2 worm cellular contexts compared by ENCODE assay signal in the genomic region with DNA sequence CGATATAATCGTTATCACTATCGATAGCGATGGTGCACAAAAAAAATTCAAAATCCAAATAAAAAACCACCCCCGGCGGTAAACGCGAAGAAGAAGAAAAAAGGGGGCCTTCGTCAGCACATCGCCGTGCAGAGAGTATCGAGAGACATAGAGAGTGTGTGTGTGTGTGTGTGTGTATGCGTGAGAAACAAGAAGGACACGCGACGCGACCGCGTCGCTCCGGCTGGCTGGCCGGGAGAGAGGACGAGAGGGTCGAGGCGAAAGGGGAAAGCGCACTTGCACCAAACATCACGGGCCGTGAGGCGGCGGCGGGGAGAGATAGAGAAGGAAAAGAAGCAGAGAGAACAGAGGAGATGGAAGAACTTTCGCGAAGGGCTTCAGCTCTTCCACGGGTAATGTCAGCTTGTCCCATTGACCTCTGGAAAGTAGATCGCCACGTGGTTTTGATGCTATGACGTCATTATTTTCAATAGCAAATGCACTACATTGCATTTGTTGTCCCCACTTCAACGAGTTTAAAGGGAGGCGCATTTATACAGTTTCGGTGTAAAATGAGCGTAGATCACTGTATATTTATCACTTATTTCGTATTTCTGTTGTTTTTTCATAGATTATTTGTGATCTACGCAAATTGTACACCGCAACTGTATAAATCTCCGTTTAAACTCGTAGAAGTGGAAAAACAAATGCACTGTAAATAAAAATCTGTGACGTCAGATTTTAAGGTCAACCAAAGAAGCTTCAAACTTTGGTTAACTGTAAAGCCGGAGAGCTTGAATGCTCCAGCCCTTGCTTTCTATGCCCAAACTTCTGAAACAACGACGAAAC.
TF ChIP-seq lines count a peak whose summit lies in the region.

A gene (plus strand): TSS at position 778 of the 828 bp plus-strand sequence.

TF ChIP-seq in whole organism, L1 larva, 84 proteins besides CTCF, POLR2A, EP300 and RAD21 (continued from another document):
- TF ChIP-seq nhr-90 (tag; optimal IDR thresholded peaks at IDR 0.05; lab: Kevin White, UChicago; ENCODE audit: poor library complexity), result peak; percentile 89
- TF ChIP-seq lin-13 (GFP tag; optimal IDR thresholded peaks at IDR 0.05; lab: Kevin White, UChicago), result peak; percentile 98
- TF ChIP-seq unc-130 (tag; optimal IDR thresholded peaks at IDR 0.05; lab: Kevin White, UChicago), result peak; percentile 68
- peak; percentile 96 for TF ChIP-seq unc-86 (tag; optimal IDR thresholded peaks at IDR 0.05; lab: Kevin White, UChicago)
- TF ChIP-seq zag-1 (tag; optimal IDR thresholded peaks at IDR 0.05; lab: Kevin White, UChicago), result peak; percentile 66
- TF ChIP-seq lir-3 (tag; optimal IDR thresholded peaks at IDR 0.05; lab: Kevin White, UChicago; ENCODE audit: poor library complexity), result peak; percentile 93
- TF ChIP-seq ztf-11 (tag; optimal IDR thresholded peaks at IDR 0.05; lab: Kevin White, UChicago), result peak in 1 of 2 experiments; percentile 92
- peak; percentile 94 for TF ChIP-seq C16A3.4 (tag; optimal IDR thresholded peaks at IDR 0.05; lab: Kevin White, UChicago)
- TF ChIP-seq blmp-1 (tag; optimal IDR thresholded peaks at IDR 0.05; lab: Kevin White, UChicago), result peak; percentile 81
- peak; percentile 80 for TF ChIP-seq aha-1 (tag; optimal IDR thresholded peaks at IDR 0.05; lab: Kevin White, UChicago)
- TF ChIP-seq pqm-1 (tag; optimal IDR thresholded peaks at IDR 0.05; lab: Kevin White, UChicago), result no peak
- peak; percentile 81 for TF ChIP-seq ztf-4 (tag; optimal IDR thresholded peaks at IDR 0.05; lab: Kevin White, UChicago)
- peak; percentile 81 for TF ChIP-seq sox-4 (tag; optimal IDR thresholded peaks at IDR 0.05; lab: Kevin White, UChicago)
- peak; percentile 97 for TF ChIP-seq snu-23 (GFP tag; optimal IDR thresholded peaks at IDR 0.05; lab: Kevin White, UChicago)
- TF ChIP-seq tlp-1 (tag; optimal IDR thresholded peaks at IDR 0.05; lab: Kevin White, UChicago), result no peak
- peak; percentile 74 for TF ChIP-seq C04F5.9 (tag; optimal IDR thresholded peaks at IDR 0.05; lab: Kevin White, UChicago)
- no peak for TF ChIP-seq hlh-17 (GFP tag; optimal IDR thresholded peaks at IDR 0.05; lab: Kevin White, UChicago; ENCODE audit: borderline replicate concordance)
- peak; percentile 95 for TF ChIP-seq rnt-1 (tag; optimal IDR thresholded peaks at IDR 0.05; lab: Kevin White, UChicago)
- peak; percentile 82 for TF ChIP-seq irx-1 (tag; optimal IDR thresholded peaks at IDR 0.05; lab: Kevin White, UChicago)
- TF ChIP-seq nhr-77 (tag; optimal IDR thresholded peaks at IDR 0.05; lab: Kevin White, UChicago), result peak; percentile 91
- peak; percentile 59 for TF ChIP-seq elt-2 (tag; optimal IDR thresholded peaks at IDR 0.05; lab: Kevin White, UChicago)
- no peak for TF ChIP-seq hlh-4 (tag; optimal IDR thresholded peaks at IDR 0.05; lab: Kevin White, UChicago)
- TF ChIP-seq ceh-63 (GFP tag; optimal IDR thresholded peaks at IDR 0.05; lab: Kevin White, UChicago), result no peak
- peak; percentile 2 to 41 for TF ChIP-seq egl-27 (tag; optimal IDR thresholded peaks at IDR 0.05; lab: Kevin White, UChicago)
- no peak for TF ChIP-seq nhr-76 (tag; optimal IDR thresholded peaks at IDR 0.05; lab: Kevin White, UChicago)
- TF ChIP-seq lsy-2 (tag; optimal IDR thresholded peaks at IDR 0.05; lab: Kevin White, UChicago), result peak; percentile 87 to 94
- peak; percentile 95 for TF ChIP-seq nhr-85 (tag; lab: Kevin White, UChicago)
- no peak for TF ChIP-seq ets-5 (GFP tag; IDR thresholded peaks at IDR 0.05; lab: Robert Waterston, UW)
- TF ChIP-seq efl-3 (GFP tag; optimal IDR thresholded peaks at IDR 0.05; lab: Kevin White, UChicago), result no peak
- peak; percentile 94 for TF ChIP-seq pax-3 (tag; optimal IDR thresholded peaks at IDR 0.05; lab: Kevin White, UChicago)
- peak; percentile 93 for TF ChIP-seq jun-1 (tag; optimal IDR thresholded peaks at IDR 0.05; lab: Kevin White, UChicago)
TF ChIP-seq in whole organism, L1 larva: peak in this region for 65.

TF ChIP-seq in whole organism, young adult, 124 proteins besides CTCF, POLR2A, EP300 and RAD21 (continued from another document):
- TF ChIP-seq aptf-2 (GFP tag; conservative IDR thresholded peaks at IDR 0.05; lab: Robert Waterston, UW) (no peak), Y67H2A.10 (GFP tag; conservative IDR thresholded peaks at IDR 0.05; lab: Robert Waterston, UW) (peak; percentile 87), Y79H2A.3 (GFP tag; conservative IDR thresholded peaks at IDR 0.05; lab: Robert Waterston, UW) (no peak), rcor-1 (GFP tag; IDR thresholded peaks at IDR 0.05; lab: Robert Waterston, UW) (peak; percentile 61; the same call in 1 of the 2 replicates), unc-62 (GFP tag; optimal IDR thresholded peaks at IDR 0.05; lab: Kevin White, UChicago) (peak; percentile 45), ceh-27 (GFP tag; optimal IDR thresholded peaks at IDR 0.05; lab: Kevin White, UChicago) (peak; percentile 98), F10E7.11 (tag; optimal IDR thresholded peaks at IDR 0.05; lab: Kevin White, UChicago) (no peak), sptf-2 (GFP tag; optimal IDR thresholded peaks at IDR 0.05; lab: Kevin White, UChicago) (peak; percentile 33), akir-1 (GFP tag; optimal IDR thresholded peaks at IDR 0.05; lab: Kevin White, UChicago) (peak; percentile 45), hmg-20 (GFP tag; IDR thresholded peaks at IDR 0.05; lab: Robert Waterston, UW) (no peak), K11D2.4 (GFP tag; IDR thresholded peaks at IDR 0.05; lab: Robert Waterston, UW) (peak; percentile 87), lir-1 (GFP tag; conservative IDR thresholded peaks at IDR 0.05; lab: Robert Waterston, UW) (peak; percentile 83), ets-4 (GFP tag; optimal IDR thresholded peaks at IDR 0.05; lab: Kevin White, UChicago) (peak; percentile 67), lin-35 (GFP tag; optimal IDR thresholded peaks at IDR 0.05; lab: Kevin White, UChicago) (peak in 1 of 3 experiments; percentile 70), D2030.7 (GFP tag; IDR thresholded peaks at IDR 0.05; lab: Robert Waterston, UW) (0 out of 2 replicates have a peak, but pooled peaks have one; percentile 29), B0261.1 (tag; optimal IDR thresholded peaks at IDR 0.05; lab: Kevin White, UChicago) (peak; percentile 9), sea-2 (GFP tag; IDR thresholded peaks at IDR 0.05; lab: Robert Waterston, UW) (no peak), F23B12.7 (tag; optimal IDR thresholded peaks at IDR 0.05; lab: Kevin White, UChicago; ENCODE audit: insufficient read depth) (peak; percentile 28), rpc-1 (optimal IDR thresholded peaks at IDR 0.05; lab: Kevin White, UChicago) (no peak), rpc-1 (tag; optimal IDR thresholded peaks at IDR 0.05; lab: Kevin White, UChicago) (no peak), chd-7 (tag; optimal IDR thresholded peaks at IDR 0.05; lab: Kevin White, UChicago) (peak; percentile 88), ekl-4 (GFP tag; IDR thresholded peaks at IDR 0.05; lab: Robert Waterston, UW) (peak; percentile 90), nfyb-1 (GFP tag; IDR thresholded peaks at IDR 0.05; lab: Robert Waterston, UW) (peak; percentile 92), tlf-1 (GFP tag; optimal IDR thresholded peaks at IDR 0.05; lab: Kevin White, UChicago) (peak; percentile 62), him-1 (tag; optimal IDR thresholded peaks at IDR 0.05; lab: Kevin White, UChicago) (no peak), ceh-79 (tag; optimal IDR thresholded peaks at IDR 0.05; lab: Kevin White, UChicago) (no peak), F52B5.7 (tag; optimal IDR thresholded peaks at IDR 0.05; lab: Kevin White, UChicago) (peak; percentile 83), lin-26 (GFP tag; IDR thresholded peaks at IDR 0.05; lab: Robert Waterston, UW) (peak; percentile 77), mes-4 (tag; optimal IDR thresholded peaks at IDR 0.05; lab: Kevin White, UChicago) (no peak), atf-7 (tag; optimal IDR thresholded peaks at IDR 0.05; lab: Kevin White, UChicago) (peak; percentile 89), lsl-1 (GFP tag; optimal IDR thresholded peaks at IDR 0.05; lab: Kevin White, UChicago) (peak; percentile 21), madf-8 (GFP tag; conservative IDR thresholded peaks at IDR 0.05; lab: Robert Waterston, UW) (no peak), ztf-18 (tag; optimal IDR thresholded peaks at IDR 0.05; lab: Kevin White, UChicago) (peak; percentile 73), pha-4 (tag; optimal IDR thresholded peaks at IDR 0.05; lab: Kevin White, UChicago) (no peak), somi-1 (GFP tag; optimal IDR thresholded peaks at IDR 0.05; lab: Kevin White, UChicago) (peak; percentile 42), hmg-1.2 (GFP tag; IDR thresholded peaks at IDR 0.05; lab: Robert Waterston, UW) (peak; percentile 73), sdz-38 (tag; optimal IDR thresholded peaks at IDR 0.05; lab: Kevin White, UChicago) (no peak)
